Fruit fly (Drosophila melanogaster): ENCODE data around the gene Alms1a.
A peak's percentile ranks its signal among the peaks of the same experiment; 100 is the strongest.

The Alms1a gene

DNA sequence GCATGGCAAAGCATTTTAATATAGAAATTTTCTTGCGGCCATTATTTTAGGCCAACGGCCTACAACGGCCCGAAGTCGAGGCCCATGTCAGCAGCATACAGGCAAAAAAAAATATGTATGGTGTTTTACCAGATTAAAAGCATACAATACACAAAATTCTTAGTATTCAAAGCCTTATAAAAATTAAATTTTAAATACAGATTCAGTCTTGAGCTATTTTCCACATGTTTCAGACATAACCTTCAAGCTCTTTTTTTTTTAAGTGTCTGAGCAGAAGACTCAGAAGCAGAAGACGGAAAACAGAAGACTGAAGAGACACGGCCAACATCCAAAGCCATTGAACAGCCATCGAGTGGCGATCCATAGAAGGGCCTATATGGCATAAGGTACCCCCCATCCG, 54.0 kb downstream of the Alms1a start (continued):
- TF ChIP-seq fd59A (GFP tag; optimal IDR thresholded peaks at IDR 0.05) (no peak), fkh (GFP tag; optimal IDR thresholded peaks at IDR 0.05) (no peak), CG10631 (GFP tag; optimal IDR thresholded peaks at IDR 0.05) (peak; percentile 29), Smox (GFP tag; optimal IDR thresholded peaks at IDR 0.05) (no peak), OdsH (GFP tag; optimal IDR thresholded peaks at IDR 0.05) (peak; percentile 4), Eip75B (GFP tag; optimal IDR thresholded peaks at IDR 0.05) (no peak), CG16779 (tag; optimal IDR thresholded peaks at IDR 0.05) (no peak)

All from whole organism, prepupa.